Fruit fly (Drosophila melanogaster) whole organism, prepupa: ENCODE measurements around the gene CG18596.
A peak's percentile ranks its signal among the peaks of the same experiment; 100 is the strongest.

Experiments used
- Blimp-1 ChIP-seq: fragments of 200-800 bp; sonication (Bioruptor generic); optimal IDR thresholded peaks from 3 replicates; lab custom pipeline; 2017; ENCODE audit warnings: missing biosample characterization, missing genetic modification characterization, mild to moderate bottlenecking, moderate library complexity, missing genetic modification reagents
- CG10631 ChIP-seq: fragments of 200-800 bp; sonication (Bioruptor generic); optimal IDR thresholded peaks from 2 replicates; lab custom pipeline; 2016; ENCODE audit warnings: missing biosample characterization, missing genetic modification characterization
- CG10669 ChIP-seq: fragments of 200-800 bp; sonication (Bioruptor generic); optimal IDR thresholded peaks from 3 replicates; lab custom pipeline; 2018; ENCODE audit warnings: missing biosample characterization, mild to moderate bottlenecking, missing genetic modification characterization, moderate library complexity
- CG11294 ChIP-seq: fragments of 200-800 bp; sonication (Bioruptor generic); IDR thresholded peaks from 2 replicates; pipeline ENCODE4 v1.3.6; 2022; ENCODE audit warnings: missing biosample characterization, missing genetic modification characterization
- CG11762 ChIP-seq: fragments of 200-800 bp; sonication (Bioruptor generic); optimal IDR thresholded peaks from 3 replicates; lab custom pipeline; 2016; ENCODE audit warnings: missing biosample characterization, missing genetic modification characterization; ENCODE audit not compliant: insufficient read depth
- CG11902 ChIP-seq: fragments of 200-800 bp; sonication (Bioruptor generic); optimal IDR thresholded peaks from 3 replicates; lab custom pipeline; 2016; ENCODE audit warnings: missing biosample characterization, missing genetic modification characterization
- CG1621 ChIP-seq: fragments of 200-800 bp; sonication (Bioruptor generic); optimal IDR thresholded peaks from 3 replicates; lab custom pipeline; 2018; ENCODE audit warnings: missing biosample characterization, mild to moderate bottlenecking, missing genetic modification characterization
- CG3032 ChIP-seq: fragments of 200-800 bp; optimal IDR thresholded peaks from 2 replicates; lab custom pipeline; 2019; ENCODE audit warnings: missing biosample characterization, mild to moderate bottlenecking, missing genetic modification characterization, moderate library complexity
- CG31627 ChIP-seq: fragments of 200-800 bp; sonication (Bioruptor generic); optimal IDR thresholded peaks from 3 replicates; lab custom pipeline; 2016; ENCODE audit warnings: missing biosample characterization, missing genetic modification characterization
- CG32006 ChIP-seq: fragments of 200-800 bp; sonication (Bioruptor generic); optimal IDR thresholded peaks from 3 replicates; lab custom pipeline; 2017; ENCODE audit warnings: missing biosample characterization, mild to moderate bottlenecking, missing genetic modification characterization
- CG34406 ChIP-seq: fragments of 200-800 bp; sonication (Bioruptor generic); optimal IDR thresholded peaks from 3 replicates; lab custom pipeline; 2016; ENCODE audit warnings: missing biosample characterization, missing genetic modification characterization
- CG3919 ChIP-seq: fragments of 200-800 bp; sonication (Bioruptor generic); optimal IDR thresholded peaks from 3 replicates; lab custom pipeline; 2016; ENCODE audit warnings: missing biosample characterization, missing genetic modification characterization
- CG4318 ChIP-seq: fragments of 200-800 bp; sonication (Bioruptor generic); optimal IDR thresholded peaks from 3 replicates; lab custom pipeline; 2017; ENCODE audit warnings: missing biosample characterization, mild to moderate bottlenecking, missing genetic modification characterization
- CG6163 ChIP-seq: fragments of 200-800 bp; sonication (Bioruptor generic); IDR thresholded peaks from 3 replicates; pipeline ENCODE4 v1.3.6; 2022; ENCODE audit warnings: missing biosample characterization, missing genetic modification characterization
- CG6792 ChIP-seq: fragments of 200-800 bp; sonication (Bioruptor generic); optimal IDR thresholded peaks from 3 replicates; lab custom pipeline; 2016; ENCODE audit warnings: missing biosample characterization, missing genetic modification characterization
- CG6808 ChIP-seq: fragments of 200-800 bp; sonication (Bioruptor generic); optimal IDR thresholded peaks from 3 replicates; lab custom pipeline; 2017; ENCODE audit warnings: missing biosample characterization, missing genetic modification characterization, mild to moderate bottlenecking, moderate library complexity, missing genetic modification reagents
- CG6854 ChIP-seq: fragments of 200-800 bp; sonication (Bioruptor generic); optimal IDR thresholded peaks from 2 replicates; lab custom pipeline; 2017; ENCODE audit warnings: missing biosample characterization, mild to moderate bottlenecking, missing genetic modification characterization
- CG7368 ChIP-seq: fragments of 200-800 bp; sonication (Bioruptor generic); optimal IDR thresholded peaks from 3 replicates; lab custom pipeline; 2016; ENCODE audit warnings: missing biosample characterization, missing genetic modification characterization
- CG8119 ChIP-seq: fragments of 200-800 bp; sonication (Bioruptor generic); IDR thresholded peaks from 3 replicates; pipeline ENCODE4 v1.3.6; 2022; ENCODE audit warnings: missing biosample characterization, missing genetic modification characterization
- CG8319 ChIP-seq: fragments of 200-800 bp; sonication (Bioruptor generic); optimal IDR thresholded peaks from 3 replicates; lab custom pipeline; 2016; ENCODE audit warnings: missing biosample characterization, missing genetic modification characterization
- CG8632 ChIP-seq: fragments of 200-800 bp; sonication (Bioruptor generic); optimal IDR thresholded peaks from 3 replicates; lab custom pipeline; 2016; ENCODE audit warnings: missing biosample characterization, missing genetic modification characterization
- CG9139 ChIP-seq: fragments of 200-800 bp; sonication (Bioruptor generic); optimal IDR thresholded peaks from 3 replicates; lab custom pipeline; 2017; ENCODE audit warnings: missing biosample characterization, mild to moderate bottlenecking, missing genetic modification characterization
- Eip75B ChIP-seq: fragments of 200-800 bp; sonication (Bioruptor generic); optimal IDR thresholded peaks from 3 replicates; lab custom pipeline; 2016; ENCODE audit warnings: missing biosample characterization, missing genetic modification characterization
- Eip93F ChIP-seq: fragments of 200-800 bp; sonication (Bioruptor generic); optimal IDR thresholded peaks from 2 replicates; lab custom pipeline; 2016; ENCODE audit warnings: missing biosample characterization, mild to moderate bottlenecking, missing genetic modification characterization
- Ets21C ChIP-seq: fragments of 200-800 bp; sonication (Bioruptor generic); optimal IDR thresholded peaks from 3 replicates; lab custom pipeline; 2016; ENCODE audit warnings: missing biosample characterization, missing genetic modification characterization
- Ets96B ChIP-seq: fragments of 200-800 bp; optimal IDR thresholded peaks from 2 replicates; lab custom pipeline; 2019; ENCODE audit warnings: missing biosample characterization, mild to moderate bottlenecking, missing genetic modification characterization, moderate library complexity
- Gug ChIP-seq: fragments of 200-800 bp; sonication (Bioruptor generic); IDR thresholded peaks from 2 replicates; pipeline ENCODE4 v1.3.6; 2022; ENCODE audit warnings: missing biosample characterization, missing genetic modification characterization
- Hr38 ChIP-seq: sonication (Bioruptor generic); optimal IDR thresholded peaks from 2 replicates; lab custom pipeline; 2016; ENCODE audit warnings: missing biosample characterization, missing genetic modification characterization
- Hr39 ChIP-seq: fragments of 200-800 bp; sonication (Bioruptor generic); optimal IDR thresholded peaks from 2 replicates; lab custom pipeline; 2016; ENCODE audit warnings: missing biosample characterization, missing genetic modification characterization
- Hr4 ChIP-seq: fragments of 200-800 bp; sonication (Bioruptor generic); optimal IDR thresholded peaks from 3 replicates; lab custom pipeline; 2016; ENCODE audit warnings: missing biosample characterization, missing genetic modification characterization
- Lpt ChIP-seq: fragments of 200-800 bp; sonication (Bioruptor generic); optimal IDR thresholded peaks from 3 replicates; lab custom pipeline; 2016; ENCODE audit warnings: missing biosample characterization, missing genetic modification characterization
- Met ChIP-seq: fragments of 200-800 bp; sonication (Bioruptor generic); optimal IDR thresholded peaks from 3 replicates; lab custom pipeline; 2016; ENCODE audit warnings: missing biosample characterization, missing genetic modification characterization
- OdsH ChIP-seq: fragments of 200-800 bp; sonication (Bioruptor generic); optimal IDR thresholded peaks from 3 replicates; lab custom pipeline; 2016; ENCODE audit warnings: missing biosample characterization, missing genetic modification characterization
- Smox ChIP-seq: fragments of 200-800 bp; sonication (Bioruptor generic); optimal IDR thresholded peaks from 3 replicates; lab custom pipeline; 2016; ENCODE audit warnings: missing biosample characterization, missing genetic modification characterization
- Sox102F ChIP-seq: fragments of 200-800 bp; sonication (Bioruptor generic); optimal IDR thresholded peaks from 2 replicates; lab custom pipeline; 2016; ENCODE audit warnings: missing biosample characterization, mild to moderate bottlenecking, missing genetic modification characterization
- Sox14 ChIP-seq: fragments of 200-800 bp; sonication (Bioruptor generic); optimal IDR thresholded peaks from 3 replicates; lab custom pipeline; 2016; ENCODE audit warnings: missing biosample characterization, missing genetic modification characterization
- Sox15 ChIP-seq: fragments of 200-800 bp; sonication (Bioruptor generic); optimal IDR thresholded peaks from 3 replicates; lab custom pipeline; 2016; ENCODE audit warnings: missing biosample characterization, missing genetic modification characterization
- cyc ChIP-seq: fragments of 200-800 bp; sonication (Bioruptor generic); optimal IDR thresholded peaks from 3 replicates; lab custom pipeline; 2016; ENCODE audit warnings: missing biosample characterization, missing genetic modification characterization
- dac ChIP-seq: fragments of 200-800 bp; sonication (Bioruptor generic); optimal IDR thresholded peaks from 2 replicates; lab custom pipeline; 2017; ENCODE audit warnings: missing biosample characterization, mild to moderate bottlenecking, missing genetic modification characterization
- dsx ChIP-seq: fragments of 200-800 bp; optimal IDR thresholded peaks from 3 replicates; lab custom pipeline; 2019; ENCODE audit warnings: missing biosample characterization, mild to moderate bottlenecking, missing genetic modification characterization, moderate library complexity; ENCODE audit not compliant: poor library complexity, severe bottlenecking
- eg ChIP-seq: fragments of 200-800 bp; sonication (Bioruptor generic); IDR thresholded peaks from 3 replicates; pipeline ENCODE4 v1.3.6; 2022; ENCODE audit warnings: missing biosample characterization, missing genetic modification characterization
- esn ChIP-seq: fragments of 200-800 bp; sonication (Bioruptor generic); optimal IDR thresholded peaks from 2 replicates; lab custom pipeline; 2016; ENCODE audit warnings: missing biosample characterization, mild to moderate bottlenecking, missing genetic modification characterization, moderate library complexity
- fd85E ChIP-seq: fragments of 200-800 bp; sonication (Bioruptor generic); optimal IDR thresholded peaks from 3 replicates; lab custom pipeline; 2016; ENCODE audit warnings: missing biosample characterization, missing genetic modification characterization
- lz ChIP-seq: fragments of 200-800 bp; sonication (Bioruptor generic); optimal IDR thresholded peaks from 3 replicates; lab custom pipeline; 2016; ENCODE audit warnings: missing biosample characterization, missing genetic modification characterization
- net ChIP-seq: fragments of 200-800 bp; sonication (Bioruptor generic); optimal IDR thresholded peaks from 3 replicates; lab custom pipeline; 2016; ENCODE audit warnings: missing biosample characterization, missing genetic modification characterization
- pdm3 ChIP-seq: fragments of 200-800 bp; sonication (Bioruptor generic); optimal IDR thresholded peaks from 3 replicates; lab custom pipeline; 2016; ENCODE audit warnings: missing biosample characterization, missing genetic modification characterization
- salr ChIP-seq, 2 experiments: fragments of 200-800 bp; sonication (Bioruptor generic); optimal IDR thresholded peaks; 3 replicates each; lab custom pipeline; 2016 to 2018; ENCODE audit warnings: missing biosample characterization in 2 of 2, missing genetic modification characterization in 2 of 2, mild to moderate bottlenecking in 1 of 2
- spab ChIP-seq: fragments of 200-800 bp; sonication (Bioruptor generic); optimal IDR thresholded peaks from 2 replicates; lab custom pipeline; 2017; ENCODE audit warnings: missing biosample characterization, mild to moderate bottlenecking, missing genetic modification characterization, missing genetic modification reagents
- ss ChIP-seq, 2 experiments: fragments of 200-800 bp; sonication (Bioruptor generic); optimal IDR thresholded peaks; 2 replicates in 1 of 2; 3 replicates in 1 of 2; lab custom pipeline; 2017 to 2018; ENCODE audit warnings: mild to moderate bottlenecking in 2 of 2, missing biosample characterization in 2 of 2, missing genetic modification characterization in 2 of 2, moderate library complexity in 1 of 2
- svp ChIP-seq: fragments of 200-800 bp; sonication (Bioruptor generic); peaks from one replicate; lab custom pipeline; 2016; ENCODE audit warnings: missing biosample characterization, missing genetic modification characterization
- topi ChIP-seq: fragments of 200-800 bp; sonication (Bioruptor generic); optimal IDR thresholded peaks from 3 replicates; lab custom pipeline; 2016; ENCODE audit warnings: missing biosample characterization, missing genetic modification characterization
- vri ChIP-seq: fragments of 200-800 bp; sonication (Bioruptor generic); optimal IDR thresholded peaks from 3 replicates; lab custom pipeline; 2016; ENCODE audit warnings: missing biosample characterization, mild to moderate bottlenecking, missing genetic modification characterization

Gene CG18596

DNA sequence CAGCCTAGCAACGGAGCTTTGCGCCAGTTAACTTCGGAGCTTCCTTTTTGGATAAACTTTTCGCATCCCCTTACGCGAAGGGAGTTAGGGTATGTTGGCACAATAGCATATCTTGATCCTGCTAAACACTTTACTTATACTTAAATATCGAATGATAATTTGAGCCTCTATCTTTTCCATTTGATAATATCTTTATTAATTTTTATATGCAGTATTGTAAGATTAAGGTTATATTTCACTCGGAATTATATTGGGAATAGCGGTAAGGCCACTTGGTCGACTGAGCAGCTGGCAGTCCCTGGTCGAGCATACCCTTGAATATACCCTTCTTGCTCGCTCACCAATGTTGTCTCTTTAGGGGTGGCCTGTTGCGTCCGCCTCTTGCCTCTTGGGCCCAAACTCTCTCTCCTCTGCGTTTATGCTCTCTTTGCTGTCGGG lies 6.9 kb upstream of the CG18596 start:
- no peak for TF ChIP-seq fd85E
- peak; percentile 37 for TF ChIP-seq Hr39 (GFP tag; lab: Kevin White, UChicago)
- peak; percentile 43 for TF ChIP-seq topi (GFP tag; lab: Kevin White, UChicago)
- peak; percentile 39 for TF ChIP-seq CG10669 (GFP tag; lab: Kevin White, UChicago)
- TF ChIP-seq Smox (GFP tag; lab: Kevin White, UChicago) = no peak
- TF ChIP-seq cyc (GFP tag; lab: Kevin White, UChicago) = peak; percentile 50
- peak; percentile 67 for TF ChIP-seq CG32006
- TF ChIP-seq CG10631 = peak; percentile 62
- peak; percentile 13 for TF ChIP-seq CG11762 (GFP tag; lab: Kevin White, UChicago)
- peak; percentile 23 for TF ChIP-seq CG7368 (GFP tag; lab: Kevin White, UChicago)
- TF ChIP-seq OdsH = peak; percentile 68
- TF ChIP-seq CG11294 (GFP tag; lab: Robert Waterston, UW) = peak; percentile 79
- peak; percentile 53 for TF ChIP-seq CG34406 (GFP tag; lab: Kevin White, UChicago)
- no peak for TF ChIP-seq CG6854 (GFP tag; lab: Kevin White, UChicago)
- TF ChIP-seq CG6808 (GFP tag; lab: Kevin White, UChicago) = no peak
- peak; percentile 74 for TF ChIP-seq Sox102F (GFP tag; lab: Kevin White, UChicago)
- peak; percentile 38 for TF ChIP-seq Sox14 (GFP tag; lab: Kevin White, UChicago)
- peak; percentile 62 for TF ChIP-seq CG6163
- TF ChIP-seq spab (GFP tag; lab: Kevin White, UChicago) = peak; percentile 43
- TF ChIP-seq CG8632 (GFP tag; lab: Kevin White, UChicago) = peak; percentile 52
- peak; percentile 75 for TF ChIP-seq esn (GFP tag; lab: Kevin White, UChicago)
- TF ChIP-seq CG31627 (GFP tag; lab: Kevin White, UChicago) = peak; percentile 46
- peak; percentile 61 for TF ChIP-seq Gug (GFP tag; lab: Robert Waterston, UW)
- TF ChIP-seq CG11902 (GFP tag; lab: Kevin White, UChicago) = peak; percentile 2
- TF ChIP-seq CG4318 (GFP tag; lab: Kevin White, UChicago) = no peak
- no peak for TF ChIP-seq CG1621
- TF ChIP-seq dsx = peak; percentile 5
- TF ChIP-seq pdm3 = no peak
- no peak for TF ChIP-seq Hr38 (GFP tag; lab: Kevin White, UChicago)
- peak; percentile 48 for TF ChIP-seq CG8319
- no peak for TF ChIP-seq CG9139 (GFP tag; lab: Kevin White, UChicago)
- TF ChIP-seq CG3919 (GFP tag; lab: Kevin White, UChicago) = peak; percentile 60
- TF ChIP-seq net = peak; percentile 64
- TF ChIP-seq Sox15 (GFP tag; lab: Kevin White, UChicago) = no peak
- TF ChIP-seq salr (GFP tag; optimal IDR thresholded peaks at IDR 0.05; lab: Kevin White, UChicago) = no peak
- peak; percentile 2 for TF ChIP-seq vri (GFP tag; lab: Kevin White, UChicago)
- TF ChIP-seq eg = peak; percentile 89
- TF ChIP-seq Ets96B (tag; lab: Kevin White, UChicago) = peak; percentile 42
- peak; percentile 54 for TF ChIP-seq Hr4 (GFP tag; lab: Kevin White, UChicago)
- peak; percentile 66 for TF ChIP-seq Met (GFP tag; lab: Kevin White, UChicago)
- TF ChIP-seq svp (GFP tag; lab: Kevin White, UChicago) = peak; percentile 66
- peak; percentile 53 for TF ChIP-seq Lpt (GFP tag; lab: Kevin White, UChicago)
- peak; percentile 60 for TF ChIP-seq Eip75B (GFP tag; lab: Kevin White, UChicago)
- peak; percentile 79 for TF ChIP-seq CG8119 (GFP tag; lab: Robert Waterston, UW)
- TF ChIP-seq lz (GFP tag; lab: Kevin White, UChicago) = peak; percentile 51
- no peak for TF ChIP-seq dac (GFP tag; lab: Kevin White, UChicago)
- TF ChIP-seq Blimp-1 = no peak
- TF ChIP-seq ss (GFP tag; optimal IDR thresholded peaks at IDR 0.05; lab: Kevin White, UChicago) = no peak
- peak; percentile 39 for TF ChIP-seq CG3032
- peak; percentile 36 for TF ChIP-seq Eip93F (GFP tag; lab: Kevin White, UChicago)
- peak; percentile 56 for TF ChIP-seq CG6792
- no peak for TF ChIP-seq Ets21C
